Worm (Caenorhabditis elegans): ENCODE measurements around the gene C16C8.12.
"Not testable (repeated sequence)": the region's sequence is repeated elsewhere in the genome, so short reads cannot be mapped to it uniquely, and the experiment has no call there.

DNA sequence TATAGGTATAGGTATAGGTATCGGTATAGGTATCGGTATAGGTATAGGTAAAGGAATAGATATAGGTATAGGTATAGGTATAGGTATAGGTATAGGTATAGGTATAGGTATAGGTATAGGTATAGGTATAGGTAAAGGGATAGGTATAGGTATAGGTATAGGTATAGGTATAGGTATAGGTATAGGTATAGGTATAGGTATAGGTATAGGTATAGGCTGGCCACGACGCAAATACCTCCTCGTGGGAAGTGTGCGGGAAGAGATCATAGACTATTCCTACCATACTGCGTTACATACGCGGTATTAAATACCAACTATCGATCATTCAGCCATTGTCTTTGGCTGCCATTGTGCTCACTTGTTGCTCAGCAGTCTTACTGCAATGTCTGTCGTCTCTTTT is 38.3 kb downstream of the C16C8.12 start, which contains the start of gene fbxb-112:
- not testable (repeated sequence) for TF ChIP-seq nhr-237 (tag; optimal IDR thresholded peaks at IDR 0.05); dpl-1 (GFP tag; optimal IDR thresholded peaks at IDR 0.05); lin-15B (tag; optimal IDR thresholded peaks at IDR 0.05); sox-4 (tag; optimal IDR thresholded peaks at IDR 0.05); C16A3.4 (tag; optimal IDR thresholded peaks at IDR 0.05); ceh-63 (GFP tag; optimal IDR thresholded peaks at IDR 0.05)
